Fruit fly (Drosophila melanogaster) whole organism, embryonic: ENCODE measurements around the gene CG42591.

ENCODE experiments used
- Abd-B ChIP-seq: fragments of 200-800 bp; sonication (Bioruptor generic); optimal IDR thresholded peaks from 2 replicates; lab custom pipeline; 2018; ENCODE audit warnings: missing biosample characterization, mild to moderate bottlenecking, missing genetic modification characterization, moderate library complexity
- Antp ChIP-seq: fragments of 200-800 bp; sonication (Bioruptor generic); optimal IDR thresholded peaks from 3 replicates; lab custom pipeline; 2016; ENCODE audit warnings: missing biosample characterization, missing genetic modification characterization
- Asciz ChIP-seq: fragments of 200-800 bp; sonication (Bioruptor generic); optimal IDR thresholded peaks from 2 replicates; lab custom pipeline; 2017; ENCODE audit warnings: missing biosample characterization, mild to moderate bottlenecking, missing genetic modification characterization, missing genetic modification reagents
- Bteb2 ChIP-seq: fragments of 200-800 bp; sonication (Bioruptor generic); optimal IDR thresholded peaks from 2 replicates; lab custom pipeline; 2016; ENCODE audit warnings: missing biosample characterization, missing genetic modification characterization
- CG10654 ChIP-seq: fragments of 200-800 bp; sonication (Bioruptor generic); optimal IDR thresholded peaks from 2 replicates; lab custom pipeline; 2016; ENCODE audit warnings: missing biosample characterization, missing genetic modification characterization
- CG11093 ChIP-seq: fragments of 200-800 bp; sonication (Bioruptor generic); IDR thresholded peaks from 3 replicates; pipeline ENCODE4 v1.3.6; 2022; ENCODE audit warnings: missing biosample characterization, missing genetic modification characterization
- CG12155 ChIP-seq: fragments of 200-800 bp; sonication (Bioruptor generic); optimal IDR thresholded peaks from 3 replicates; lab custom pipeline; 2016; ENCODE audit warnings: missing biosample characterization, missing genetic modification characterization
- CG12391 ChIP-seq: fragments of 200-800 bp; sonication (Bioruptor generic); optimal IDR thresholded peaks from 3 replicates; lab custom pipeline; 2018; ENCODE audit warnings: missing biosample characterization, mild to moderate bottlenecking, missing genetic modification characterization, moderate library complexity
- CG15479 ChIP-seq: fragments of 200-800 bp; sonication (Bioruptor generic); optimal IDR thresholded peaks from 3 replicates; lab custom pipeline; 2019; ENCODE audit warnings: missing biosample characterization, mild to moderate bottlenecking, missing genetic modification characterization, moderate library complexity
- CG1647 ChIP-seq: fragments of 200-800 bp; sonication (Bioruptor generic); optimal IDR thresholded peaks from 3 replicates; lab custom pipeline; 2016; ENCODE audit warnings: missing biosample characterization, missing genetic modification characterization
- CG17186 ChIP-seq: fragments of 200-800 bp; sonication (Bioruptor generic); optimal IDR thresholded peaks from 3 replicates; lab custom pipeline; 2017; ENCODE audit warnings: missing biosample characterization, missing genetic modification reagents, missing genetic modification characterization
- CG17612 ChIP-seq: fragments of 200-800 bp; sonication (Bioruptor generic); IDR thresholded peaks from 2 replicates; pipeline ENCODE4 v1.3.6; 2022; ENCODE audit warnings: missing biosample characterization, missing genetic modification characterization
- CG2116 ChIP-seq: fragments of 200-800 bp; sonication (Bioruptor generic); optimal IDR thresholded peaks from 3 replicates; lab custom pipeline; 2018; ENCODE audit warnings: missing biosample characterization, mild to moderate bottlenecking, missing genetic modification characterization
- CG2129 ChIP-seq: fragments of 200-800 bp; sonication (Bioruptor generic); IDR thresholded peaks from 2 replicates; pipeline ENCODE4 v1.3.6; 2022; ENCODE audit warnings: missing biosample characterization, missing genetic modification characterization; ENCODE audit not compliant: partially characterized antibody
- CG30020 ChIP-seq: fragments of 200-800 bp; optimal IDR thresholded peaks from 2 replicates; lab custom pipeline; 2019; ENCODE audit warnings: missing biosample characterization, mild to moderate bottlenecking, missing genetic modification characterization, moderate library complexity
- CG30403 ChIP-seq: fragments of 200-800 bp; sonication (Bioruptor generic); optimal IDR thresholded peaks from 3 replicates; lab custom pipeline; 2016; ENCODE audit warnings: missing biosample characterization, missing genetic modification characterization
- CG30431 ChIP-seq: fragments of 200-800 bp; sonication (Bioruptor generic); optimal IDR thresholded peaks from 2 replicates; lab custom pipeline; 2017; ENCODE audit warnings: missing biosample characterization, missing genetic modification characterization
- CG4424 ChIP-seq: fragments of 200-800 bp; sonication (Bioruptor generic); optimal IDR thresholded peaks from 3 replicates; lab custom pipeline; 2016; ENCODE audit warnings: missing biosample characterization, missing genetic modification characterization
- CG6791 ChIP-seq: fragments of 200-800 bp; sonication (Bioruptor generic); IDR thresholded peaks from 3 replicates; pipeline ENCODE4 v1.3.6; 2022; ENCODE audit warnings: missing biosample characterization, missing genetic modification characterization; ENCODE audit not compliant: partially characterized antibody
- CG6854 ChIP-seq: fragments of 200-800 bp; sonication (Bioruptor generic); optimal IDR thresholded peaks from 3 replicates; lab custom pipeline; 2017; ENCODE audit warnings: missing biosample characterization, mild to moderate bottlenecking, missing genetic modification characterization
- CG7745 ChIP-seq: fragments of 200-800 bp; sonication (Bioruptor generic); optimal IDR thresholded peaks from 2 replicates; lab custom pipeline; 2018; ENCODE audit warnings: missing biosample characterization, mild to moderate bottlenecking, missing genetic modification characterization, moderate library complexity
- CG7786 ChIP-seq: fragments of 200-800 bp; sonication (Bioruptor generic); optimal IDR thresholded peaks from 2 replicates; lab custom pipeline; 2016; ENCODE audit warnings: missing biosample characterization, missing genetic modification characterization
- CG7987 ChIP-seq: fragments of 200-800 bp; sonication (Bioruptor generic); optimal IDR thresholded peaks from 2 replicates; lab custom pipeline; 2018; ENCODE audit warnings: missing biosample characterization, mild to moderate bottlenecking, missing genetic modification characterization, moderate library complexity
- CG9437 ChIP-seq: fragments of 200-800 bp; sonication (Bioruptor generic); optimal IDR thresholded peaks from 2 replicates; lab custom pipeline; 2018; ENCODE audit warnings: missing biosample characterization, mild to moderate bottlenecking, missing genetic modification characterization
- D19B ChIP-seq: fragments of 200-800 bp; sonication (Bioruptor generic); optimal IDR thresholded peaks from 2 replicates; lab custom pipeline; 2017; ENCODE audit warnings: missing biosample characterization, mild to moderate bottlenecking, missing genetic modification characterization
- Dek ChIP-seq: fragments of 200-800 bp; sonication (Bioruptor generic); optimal IDR thresholded peaks from 3 replicates; lab custom pipeline; 2019; ENCODE audit warnings: missing biosample characterization, mild to moderate bottlenecking, missing genetic modification characterization, moderate library complexity
- HLH4C ChIP-seq: fragments of 200-800 bp; sonication (Bioruptor generic); IDR thresholded peaks from 3 replicates; pipeline ENCODE4 v1.3.6; 2022; ENCODE audit warnings: missing biosample characterization, missing genetic modification characterization; ENCODE audit not compliant: partially characterized antibody
- Hmx ChIP-seq: fragments of 200-800 bp; sonication (Bioruptor generic); optimal IDR thresholded peaks from 2 replicates; lab custom pipeline; 2016; ENCODE audit warnings: missing biosample characterization, missing genetic modification characterization
- MBD-R2 ChIP-seq: fragments of 200-800 bp; sonication (Bioruptor generic); IDR thresholded peaks from 2 replicates; pipeline ENCODE4 v1.3.6; 2022; ENCODE audit warnings: missing biosample characterization, missing genetic modification characterization
- NC2α ChIP-seq: fragments of 200-800 bp; sonication (Bioruptor generic); optimal IDR thresholded peaks from 2 replicates; lab custom pipeline; 2016; ENCODE audit warnings: missing biosample characterization, missing genetic modification characterization
- Nf-YB ChIP-seq: fragments of 200-800 bp; sonication (Bioruptor generic); optimal IDR thresholded peaks from 3 replicates; lab custom pipeline; 2019; ENCODE audit warnings: missing biosample characterization, mild to moderate bottlenecking, missing genetic modification characterization, moderate library complexity
- Nf-YC ChIP-seq: fragments of 200-800 bp; optimal IDR thresholded peaks from 3 replicates; lab custom pipeline; 2019; ENCODE audit warnings: missing biosample characterization, mild to moderate bottlenecking, missing genetic modification characterization, moderate library complexity
- Rx ChIP-seq: fragments of 200-800 bp; sonication (Bioruptor generic); IDR thresholded peaks from 2 replicates; pipeline ENCODE4 v1.3.6; 2022; ENCODE audit warnings: missing biosample characterization, missing genetic modification characterization
- Spps ChIP-seq: fragments of 200-800 bp; sonication (Bioruptor generic); optimal IDR thresholded peaks from 2 replicates; lab custom pipeline; 2018; ENCODE audit warnings: missing biosample characterization, mild to moderate bottlenecking, missing genetic modification characterization
- Sry-δ ChIP-seq: fragments of 200-800 bp; sonication (Bioruptor generic); optimal IDR thresholded peaks from 2 replicates; lab custom pipeline; 2016; ENCODE audit warnings: missing biosample characterization, missing genetic modification characterization
- ase ChIP-seq: fragments of 200-800 bp; sonication (Bioruptor generic); IDR thresholded peaks from 3 replicates; pipeline ENCODE4 v1.3.6; 2022; ENCODE audit warnings: missing biosample characterization, missing genetic modification characterization
- bab2 ChIP-seq: fragments of 200-800 bp; sonication (Bioruptor generic); optimal IDR thresholded peaks from 2 replicates; lab custom pipeline; 2016; ENCODE audit warnings: missing biosample characterization, missing genetic modification characterization
- cato ChIP-seq: fragments of 200-800 bp; sonication (Bioruptor generic); optimal IDR thresholded peaks from 2 replicates; lab custom pipeline; 2016; ENCODE audit warnings: missing biosample characterization, missing genetic modification characterization, borderline replicate concordance
- corto ChIP-seq: fragments of 200-800 bp; sonication (Bioruptor generic); optimal IDR thresholded peaks from 2 replicates; lab custom pipeline; 2016; ENCODE audit warnings: missing biosample characterization, mild to moderate bottlenecking, missing genetic modification characterization, moderate library complexity
- cwo ChIP-seq: fragments of 200-800 bp; sonication (Bioruptor generic); optimal IDR thresholded peaks from 3 replicates; lab custom pipeline; 2017; ENCODE audit warnings: missing biosample characterization, missing genetic modification characterization, mild to moderate bottlenecking, moderate library complexity, missing genetic modification reagents
- dan ChIP-seq: fragments of 200-800 bp; sonication (Bioruptor generic); IDR thresholded peaks from 2 replicates; pipeline ENCODE4 v1.3.6; 2022; ENCODE audit warnings: missing biosample characterization, missing genetic modification characterization
- dimm ChIP-seq: fragments of 200-800 bp; sonication (Bioruptor generic); IDR thresholded peaks from 2 replicates; pipeline ENCODE4 v1.3.6; 2022; ENCODE audit warnings: missing biosample characterization, missing genetic modification characterization
- fru ChIP-seq: fragments of >200 bp; optimal IDR thresholded peaks from 2 replicates; lab custom pipeline; 2017
- gfzf ChIP-seq: fragments of 200-800 bp; sonication (Bioruptor generic); optimal IDR thresholded peaks from 2 replicates; lab custom pipeline; 2016; ENCODE audit warnings: missing biosample characterization, mild to moderate bottlenecking, missing genetic modification characterization, moderate library complexity
- hbn ChIP-seq: fragments of 200-800 bp; sonication (Bioruptor generic); IDR thresholded peaks from 2 replicates; pipeline ENCODE4 v1.3.6; 2022; ENCODE audit warnings: missing biosample characterization, missing genetic modification characterization; ENCODE audit not compliant: partially characterized antibody
- her ChIP-seq: fragments of 200-800 bp; sonication (Bioruptor generic); optimal IDR thresholded peaks from 2 replicates; lab custom pipeline; 2016; ENCODE audit warnings: missing biosample characterization, missing genetic modification characterization
- ken ChIP-seq: fragments of 200-800 bp; sonication (Bioruptor generic); IDR thresholded peaks from 3 replicates; pipeline ENCODE4 v1.3.6; 2022; ENCODE audit warnings: missing biosample characterization, missing genetic modification characterization
- lmd ChIP-seq: fragments of 200-800 bp; sonication (Bioruptor generic); IDR thresholded peaks from 2 replicates; pipeline ENCODE4 v1.3.6; 2022; ENCODE audit warnings: missing biosample characterization, missing genetic modification characterization
- nerfin-2 ChIP-seq: fragments of 200-800 bp; sonication (Bioruptor generic); IDR thresholded peaks from 2 replicates; pipeline ENCODE4 v1.3.6; 2022; ENCODE audit warnings: missing biosample characterization, missing genetic modification characterization; ENCODE audit not compliant: partially characterized antibody
- sqz ChIP-seq: fragments of 200-800 bp; sonication (Bioruptor generic); optimal IDR thresholded peaks from 3 replicates; lab custom pipeline; 2018; ENCODE audit warnings: missing biosample characterization, mild to moderate bottlenecking, missing genetic modification characterization
- tgo ChIP-seq: fragments of 200-800 bp; sonication (Bioruptor generic); IDR thresholded peaks from 3 replicates; pipeline ENCODE4 v1.3.6; 2022; ENCODE audit warnings: missing biosample characterization, missing genetic modification characterization
- twi ChIP-seq: fragments of 200-800 bp; optimal IDR thresholded peaks from 2 replicates; lab custom pipeline; 2019; ENCODE audit warnings: missing biosample characterization, mild to moderate bottlenecking, missing genetic modification characterization, moderate library complexity
- yki ChIP-seq: fragments of >200 bp; optimal IDR thresholded peaks from 3 replicates; lab custom pipeline; 2018

CG42591 gene

dm6 chr3L:8093553-8093952 is 23.8 kb upstream of the CG42591 start (continued):
- no peak for TF ChIP-seq CG2129 (GFP tag; lab: Robert Waterston, UW)
- no peak for TF ChIP-seq CG30020 (tag; lab: Kevin White, UChicago)
- no peak for TF ChIP-seq CG7745 (tag; lab: Kevin White, UChicago)
- no peak for TF ChIP-seq CG7786 (GFP tag; lab: Kevin White, UChicago)
- TF ChIP-seq Dek (tag; lab: Kevin White, UChicago): no peak
- TF ChIP-seq Sry-δ (GFP tag; lab: Kevin White, UChicago): no peak
- no peak for TF ChIP-seq cato
- no peak for TF ChIP-seq Spps (tag; lab: Kevin White, UChicago)
- no peak for TF ChIP-seq Bteb2 (GFP tag; lab: Kevin White, UChicago)
- TF ChIP-seq MBD-R2 (GFP tag; lab: Robert Waterston, UW): no peak
- no peak for TF ChIP-seq fru
- TF ChIP-seq Nf-YC (tag; lab: Kevin White, UChicago): no peak
- TF ChIP-seq CG17186 (GFP tag; lab: Kevin White, UChicago): no peak
- no peak for TF ChIP-seq HLH4C (GFP tag; lab: Robert Waterston, UW)
- TF ChIP-seq CG10654: no peak
- TF ChIP-seq CG12391 (tag; lab: Kevin White, UChicago): no peak
- no peak for TF ChIP-seq nerfin-2
- TF ChIP-seq NC2α (GFP tag; lab: Kevin White, UChicago): no peak
- peak; percentile 95 for TF ChIP-seq cwo (GFP tag; lab: Kevin White, UChicago)
- no peak for TF ChIP-seq CG15479 (GFP tag; lab: Kevin White, UChicago)
- no peak for TF ChIP-seq twi
- TF ChIP-seq Abd-B (GFP tag; lab: Kevin White, UChicago): no peak
- no peak for TF ChIP-seq Rx (GFP tag; lab: Robert Waterston, UW)
- no peak for TF ChIP-seq CG1647 (GFP tag; lab: Kevin White, UChicago)
- peak; percentile 28 for TF ChIP-seq CG6854 (GFP tag; lab: Kevin White, UChicago)
- TF ChIP-seq CG12155: no peak
- TF ChIP-seq yki: no peak
- TF ChIP-seq D19B: no peak
- peak; percentile 65 for TF ChIP-seq CG7987
- TF ChIP-seq CG9437: no peak
- no peak for TF ChIP-seq Antp (GFP tag; lab: Kevin White, UChicago)
- TF ChIP-seq corto (GFP tag; lab: Kevin White, UChicago): no peak
- no peak for TF ChIP-seq ken (GFP tag; lab: Robert Waterston, UW)
- no peak for TF ChIP-seq gfzf (GFP tag; lab: Kevin White, UChicago)
- TF ChIP-seq tgo: no peak
- no peak for TF ChIP-seq CG11093
- no peak for TF ChIP-seq dimm (GFP tag; lab: Robert Waterston, UW)
- TF ChIP-seq sqz (GFP tag; lab: Kevin White, UChicago): no peak
- no peak for TF ChIP-seq hbn (GFP tag; lab: Robert Waterston, UW)
- TF ChIP-seq bab2 (GFP tag; lab: Kevin White, UChicago): peak; percentile 1
- TF ChIP-seq CG30403: no peak
- no peak for TF ChIP-seq her (GFP tag; lab: Kevin White, UChicago)
- no peak for TF ChIP-seq CG17612 (GFP tag; lab: Robert Waterston, UW)
- TF ChIP-seq CG2116 (GFP tag; lab: Kevin White, UChicago): peak; percentile 13
- no peak for TF ChIP-seq Nf-YB (GFP tag; lab: Kevin White, UChicago)
- no peak for TF ChIP-seq Hmx (GFP tag; lab: Kevin White, UChicago)
- peak; percentile 39 for TF ChIP-seq Asciz
- no peak for TF ChIP-seq dan (GFP tag; lab: Robert Waterston, UW)
- no peak for TF ChIP-seq CG30431 (GFP tag; lab: Kevin White, UChicago)
- no peak for TF ChIP-seq lmd
- TF ChIP-seq CG4424: no peak
- no peak for TF ChIP-seq ase (GFP tag; lab: Robert Waterston, UW)
- TF ChIP-seq CG6791 (GFP tag; lab: Robert Waterston, UW): no peak
